Worm (Caenorhabditis elegans) whole organism, L1 larva: ENCODE results near the gene tebp-1.

Source experiments
- C04F5.9 ChIP-seq: sonication (generic microtip); optimal IDR thresholded peaks from 2 replicates; lab custom pipeline; 2016; ENCODE audit warnings: missing genetic modification characterization, missing compliant biosample characterization
- C34B4.2 ChIP-seq: sonication (generic microtip); optimal IDR thresholded peaks from 2 replicates; lab custom pipeline; 2017; ENCODE audit warnings: mild to moderate bottlenecking, missing genetic modification characterization, missing compliant biosample characterization
- F16B12.6 ChIP-seq: fragments of 150-350 bp; optimal IDR thresholded peaks from 2 replicates; lab custom pipeline; 2014; ENCODE audit warnings: missing biosample characterization, missing genetic modification characterization
- Y116A8C.19 ChIP-seq: sonication (generic microtip); optimal IDR thresholded peaks from 2 replicates; lab custom pipeline; 2016; ENCODE audit warnings: missing compliant biosample characterization, missing genetic modification characterization, borderline replicate concordance
- ama-1 ChIP-seq: fragments of 150-350 bp; optimal IDR thresholded peaks from 2 replicates; lab custom pipeline; 2014
- ceh-63 ChIP-seq: fragments of 200-800 bp; sonication (Bioruptor generic); optimal IDR thresholded peaks from 2 replicates; lab custom pipeline; 2018; ENCODE audit warnings: mild to moderate bottlenecking, missing genetic modification characterization, missing compliant biosample characterization
- ceh-8 ChIP-seq: fragments of 200-800 bp; sonication (Bioruptor generic); optimal IDR thresholded peaks from 2 replicates; lab custom pipeline; 2018; ENCODE audit warnings: mild to moderate bottlenecking, missing genetic modification characterization, moderate library complexity, missing compliant biosample characterization
- ceh-82 ChIP-seq, 3 experiments: fragments of 150-350 bp in 1 of 3; sonication (generic microtip) in 2 of 3; optimal IDR thresholded peaks; 2 replicates each; lab custom pipeline; 2014 to 2017; ENCODE audit warnings: missing biosample characterization in 3 of 3, missing genetic modification characterization in 3 of 3
- ceh-88 ChIP-seq: fragments of 200-800 bp; sonication (Bioruptor generic); IDR thresholded peaks from 2 replicates; pipeline ENCODE4 v1.3.6; 2022; ENCODE audit warnings: missing genetic modification characterization, missing compliant biosample characterization
- ceh-90 ChIP-seq: sonication (generic microtip); optimal IDR thresholded peaks from 2 replicates; lab custom pipeline; 2016; ENCODE audit warnings: missing genetic modification characterization, missing compliant biosample characterization
- dsc-1 ChIP-seq: sonication (generic microtip); optimal IDR thresholded peaks from 2 replicates; lab custom pipeline; 2016; ENCODE audit warnings: mild to moderate bottlenecking, missing genetic modification characterization, missing compliant biosample characterization
- efl-1 ChIP-seq, 4 experiments: fragments of 150-350 bp; optimal IDR thresholded peaks in 3 of 4; peaks in 1 of 4; 1 replicate in 1 of 4; 2 replicates in 3 of 4; lab custom pipeline; 2014; ENCODE audit warnings: missing biosample characterization in 2 of 4, missing genetic modification characterization in 2 of 4, missing genetic modification reagents in 2 of 4
- fkh-4 ChIP-seq: sonication (generic microtip); optimal IDR thresholded peaks from 2 replicates; lab custom pipeline; 2016; ENCODE audit warnings: missing compliant biosample characterization, missing genetic modification characterization, borderline replicate concordance
- fkh-8 ChIP-seq: sonication (generic microtip); optimal IDR thresholded peaks from 2 replicates; lab custom pipeline; 2016; ENCODE audit warnings: mild to moderate bottlenecking, missing genetic modification characterization, missing compliant biosample characterization
- fos-1 ChIP-seq: fragments of 150-350 bp; optimal IDR thresholded peaks from 2 replicates; lab custom pipeline; 2014; ENCODE audit warnings: missing biosample characterization, missing genetic modification characterization
- hlh-17 ChIP-seq: fragments of 200-800 bp; sonication (Bioruptor generic); optimal IDR thresholded peaks from 2 replicates; lab custom pipeline; 2018; ENCODE audit warnings: missing genetic modification characterization, mild to moderate bottlenecking, missing compliant biosample characterization, moderate library complexity, borderline replicate concordance
- hlh-4 ChIP-seq: sonication (generic microtip); optimal IDR thresholded peaks from 2 replicates; lab custom pipeline; 2016; ENCODE audit warnings: mild to moderate bottlenecking, missing genetic modification characterization, missing compliant biosample characterization
- hpl-2 ChIP-seq: fragments of 150-350 bp; optimal IDR thresholded peaks from 2 replicates; lab custom pipeline; 2014; ENCODE audit warnings: missing biosample characterization, missing genetic modification reagents, missing genetic modification characterization
- irx-1 ChIP-seq: sonication (generic microtip); optimal IDR thresholded peaks from 2 replicates; lab custom pipeline; 2016; ENCODE audit warnings: missing genetic modification characterization, missing compliant biosample characterization
- jun-1 ChIP-seq: fragments of 150-350 bp; optimal IDR thresholded peaks from 2 replicates; lab custom pipeline; 2014; ENCODE audit warnings: missing biosample characterization, missing genetic modification reagents, missing genetic modification characterization
- lin-13 ChIP-seq: fragments of 150-350 bp; optimal IDR thresholded peaks from 2 replicates; lab custom pipeline; 2014; ENCODE audit warnings: missing biosample characterization, missing genetic modification reagents, missing genetic modification characterization
- lin-15B ChIP-seq: fragments of 150-350 bp; sonication (generic microtip); optimal IDR thresholded peaks from 3 replicates; lab custom pipeline; 2014; ENCODE audit warnings: missing biosample characterization, missing genetic modification characterization
- lin-35 ChIP-seq, 2 experiments: fragments of 150-350 bp; optimal IDR thresholded peaks; 2 replicates each; lab custom pipeline; 2014; ENCODE audit warnings: missing biosample characterization in 2 of 2, missing genetic modification characterization in 2 of 2, missing genetic modification reagents in 2 of 2
- lin-39 ChIP-seq: fragments of 150-350 bp; optimal IDR thresholded peaks from 2 replicates; lab custom pipeline; 2014; ENCODE audit warnings: missing biosample characterization, missing genetic modification reagents, missing genetic modification characterization
- lir-3 ChIP-seq: sonication (generic microtip); optimal IDR thresholded peaks from 2 replicates; lab custom pipeline; 2016; ENCODE audit warnings: mild to moderate bottlenecking, missing genetic modification characterization, moderate library complexity, missing compliant biosample characterization; ENCODE audit not compliant: poor library complexity
- lsy-2 ChIP-seq, 2 experiments: fragments of 150-350 bp; optimal IDR thresholded peaks; 2 replicates each; lab custom pipeline; 2014; ENCODE audit warnings: missing biosample characterization in 2 of 2, missing genetic modification characterization in 2 of 2
- mab-9 ChIP-seq: fragments of 200-800 bp; sonication (Bioruptor generic); IDR thresholded peaks from 2 replicates; pipeline ENCODE4 v1.3.6; 2022; ENCODE audit warnings: missing genetic modification reagents, missing genetic modification characterization, missing compliant biosample characterization
- mdl-1 ChIP-seq, 2 experiments: fragments of 150-350 bp; optimal IDR thresholded peaks; 2 replicates each; lab custom pipeline; 2014 to 2017; ENCODE audit warnings: missing biosample characterization in 2 of 2, missing genetic modification characterization in 2 of 2, inconsistent platforms in 1 of 2
- mep-1 ChIP-seq: fragments of 150-350 bp; optimal IDR thresholded peaks from 2 replicates; lab custom pipeline; 2014; ENCODE audit warnings: missing biosample characterization, missing genetic modification characterization
- nhr-11 ChIP-seq: fragments of 150-350 bp; optimal IDR thresholded peaks from 2 replicates; lab custom pipeline; 2014; ENCODE audit warnings: missing biosample characterization, missing genetic modification characterization
- nhr-12 ChIP-seq: sonication (generic microtip); optimal IDR thresholded peaks from 2 replicates; lab custom pipeline; 2017; ENCODE audit warnings: missing biosample characterization, missing genetic modification characterization
- nhr-19 ChIP-seq: fragments of 200-800 bp; sonication (Bioruptor generic); conservative IDR thresholded peaks from 2 replicates; pipeline ENCODE4 v1.3.6; 2022; ENCODE audit warnings: missing genetic modification characterization, missing compliant biosample characterization
- nhr-20 ChIP-seq: sonication (generic microtip); optimal IDR thresholded peaks from 2 replicates; lab custom pipeline; 2016; ENCODE audit warnings: mild to moderate bottlenecking, missing genetic modification characterization, missing compliant biosample characterization
- nhr-237 ChIP-seq: fragments of 150-350 bp; optimal IDR thresholded peaks from 2 replicates; lab custom pipeline; 2014; ENCODE audit warnings: missing biosample characterization, missing genetic modification characterization
- nhr-47 ChIP-seq: sonication (generic microtip); optimal IDR thresholded peaks from 2 replicates; lab custom pipeline; 2016; ENCODE audit warnings: mild to moderate bottlenecking, missing genetic modification characterization, moderate library complexity, missing compliant biosample characterization
- nhr-77 ChIP-seq: fragments of 150-350 bp; optimal IDR thresholded peaks from 2 replicates; lab custom pipeline; 2014; ENCODE audit warnings: missing biosample characterization, missing genetic modification characterization
- nhr-85 ChIP-seq: sonication (generic microtip); peaks from one replicate; lab custom pipeline; 2016; ENCODE audit warnings: missing genetic modification characterization, inconsistent platforms, missing compliant biosample characterization
- pag-3 ChIP-seq: sonication (generic microtip); optimal IDR thresholded peaks from 2 replicates; lab custom pipeline; 2017; ENCODE audit warnings: missing genetic modification characterization, mild to moderate bottlenecking, missing compliant biosample characterization, antibody characterized with exemption, borderline replicate concordance; ENCODE audit not compliant: insufficient read depth
- pqm-1 ChIP-seq: sonication (generic microtip); optimal IDR thresholded peaks from 3 replicates; lab custom pipeline; 2017; ENCODE audit warnings: missing biosample characterization, missing genetic modification characterization
- rnt-1 ChIP-seq: sonication (generic microtip); optimal IDR thresholded peaks from 2 replicates; lab custom pipeline; 2016; ENCODE audit warnings: mild to moderate bottlenecking, missing genetic modification characterization, moderate library complexity, missing compliant biosample characterization
- snpc-4 ChIP-seq: fragments of 150-350 bp; optimal IDR thresholded peaks from 2 replicates; lab custom pipeline; 2014; ENCODE audit warnings: missing biosample characterization, missing genetic modification characterization
- snu-23 ChIP-seq: sonication (generic microtip); optimal IDR thresholded peaks from 2 replicates; lab custom pipeline; 2016; ENCODE audit warnings: missing genetic modification characterization, missing compliant biosample characterization
- sox-4 ChIP-seq: sonication (generic microtip); optimal IDR thresholded peaks from 2 replicates; lab custom pipeline; 2016; ENCODE audit warnings: missing genetic modification characterization, missing compliant biosample characterization
- sptf-1 ChIP-seq: fragments of 150-350 bp; optimal IDR thresholded peaks from 2 replicates; lab custom pipeline; 2014; ENCODE audit warnings: missing biosample characterization, missing genetic modification characterization
- swsn-7 ChIP-seq: sonication (generic microtip); optimal IDR thresholded peaks from 2 replicates; lab custom pipeline; 2016; ENCODE audit warnings: missing genetic modification characterization, missing compliant biosample characterization
- tbx-2 ChIP-seq: sonication (generic microtip); optimal IDR thresholded peaks from 2 replicates; lab custom pipeline; 2016; ENCODE audit warnings: missing genetic modification characterization, missing compliant biosample characterization
- tlp-1 ChIP-seq: fragments of 150-350 bp; optimal IDR thresholded peaks from 2 replicates; lab custom pipeline; 2014; ENCODE audit warnings: missing biosample characterization, missing genetic modification characterization
- unc-30 ChIP-seq: sonication (generic microtip); optimal IDR thresholded peaks from 2 replicates; lab custom pipeline; 2017; ENCODE audit warnings: missing biosample characterization, missing genetic modification characterization
- unc-62 ChIP-seq: fragments of 150-350 bp; optimal IDR thresholded peaks from 2 replicates; lab custom pipeline; 2014; ENCODE audit warnings: missing biosample characterization, missing genetic modification reagents, missing genetic modification characterization
- unc-86 ChIP-seq: sonication (generic microtip); optimal IDR thresholded peaks from 2 replicates; lab custom pipeline; 2016; ENCODE audit warnings: missing genetic modification characterization, missing compliant biosample characterization
- vab-15 ChIP-seq: sonication (generic microtip); optimal IDR thresholded peaks from 2 replicates; lab custom pipeline; 2017; ENCODE audit warnings: missing genotype, mild to moderate bottlenecking, missing genetic modification characterization, missing compliant biosample characterization
- ztf-11 ChIP-seq, 2 experiments: sonication (generic microtip); optimal IDR thresholded peaks; 2 replicates each; lab custom pipeline; 2016 to 2017; ENCODE audit warnings: missing genetic modification characterization in 2 of 2, missing biosample characterization in 1 of 2, missing compliant biosample characterization in 1 of 2
- ztf-4 ChIP-seq: fragments of 150-350 bp; optimal IDR thresholded peaks from 2 replicates; lab custom pipeline; 2014; ENCODE audit warnings: missing biosample characterization, missing genetic modification characterization

Gene tebp-1

ce11 chrII:14383644-14384043 lies 21.8 kb downstream of the tebp-1 start, which contains the start of gene mes-2 (continued):
- peak; percentile 90 for TF ChIP-seq snu-23 (GFP tag; lab: Kevin White, UChicago)
- TF ChIP-seq ceh-63 (GFP tag; lab: Kevin White, UChicago) = no peak
- TF ChIP-seq lin-35 (GFP tag; optimal IDR thresholded peaks at IDR 0.05; lab: Kevin White, UChicago) = peak; percentile 98 to 99
- TF ChIP-seq swsn-7 (tag; lab: Kevin White, UChicago) = peak; percentile 80
- no peak for TF ChIP-seq pag-3
- no peak for TF ChIP-seq sptf-1 (tag; lab: Kevin White, UChicago)
- no peak for TF ChIP-seq tlp-1 (tag; lab: Kevin White, UChicago)
- TF ChIP-seq snpc-4 = peak; percentile 77
- peak; percentile 6 for TF ChIP-seq vab-15 (tag; lab: Kevin White, UChicago)
- peak; percentile 99 to 100 for TF ChIP-seq efl-1 (optimal IDR thresholded peaks at IDR 0.05; lab: Kevin White, UChicago)
- TF ChIP-seq efl-1 (GFP tag; optimal IDR thresholded peaks at IDR 0.05 in 1 of 2; lab: Kevin White, UChicago) = peak; percentile 99 to 100
- peak; percentile 76 for TF ChIP-seq unc-86 (tag; lab: Kevin White, UChicago)
- TF ChIP-seq hpl-2 (GFP tag; lab: Kevin White, UChicago) = peak; percentile 40
- TF ChIP-seq C04F5.9 (tag; lab: Kevin White, UChicago) = peak; percentile 26
- peak; percentile 6 for TF ChIP-seq lir-3 (tag; lab: Kevin White, UChicago)
- TF ChIP-seq nhr-19 = peak; percentile 84
- peak; percentile 70 for TF ChIP-seq F16B12.6 (tag; lab: Kevin White, UChicago)
- peak; percentile 73 for TF ChIP-seq ztf-4
- TF ChIP-seq ama-1 (lab: Kevin White, UChicago) = no peak
- TF ChIP-seq jun-1 (tag; lab: Kevin White, UChicago) = peak; percentile 66
- peak; percentile 88 for TF ChIP-seq nhr-77
- peak; percentile 86 for TF ChIP-seq mep-1 (tag; lab: Kevin White, UChicago)
- peak; percentile 72 for TF ChIP-seq irx-1 (tag; lab: Kevin White, UChicago)
- peak; percentile 24 for TF ChIP-seq ceh-90 (tag; lab: Kevin White, UChicago)
- peak; percentile 67 for TF ChIP-seq lin-13
- peak; percentile 88 for TF ChIP-seq rnt-1 (tag; lab: Kevin White, UChicago)
- TF ChIP-seq lin-39 (tag; lab: Kevin White, UChicago) = peak; percentile 49
- no peak for TF ChIP-seq hlh-17
- TF ChIP-seq fkh-4 (tag; lab: Kevin White, UChicago) = no peak
- peak; percentile 80 to 92 (median 89) for TF ChIP-seq ceh-82 (tag; optimal IDR thresholded peaks at IDR 0.05; lab: Kevin White, UChicago)
- no peak for TF ChIP-seq nhr-12 (tag; lab: Kevin White, UChicago)
- TF ChIP-seq C34B4.2 (tag; lab: Kevin White, UChicago) = no peak
- no peak for TF ChIP-seq sox-4 (tag; lab: Kevin White, UChicago)
- TF ChIP-seq fkh-8 (tag; lab: Kevin White, UChicago) = peak; percentile 73
- TF ChIP-seq nhr-47 (tag; lab: Kevin White, UChicago) = peak; percentile 92
- no peak for TF ChIP-seq Y116A8C.19 (tag; lab: Kevin White, UChicago)
- peak; percentile 77 for TF ChIP-seq lin-15B (tag; lab: Kevin White, UChicago)
- TF ChIP-seq tbx-2 (tag; lab: Kevin White, UChicago) = peak; percentile 83
- peak; percentile 83 for TF ChIP-seq nhr-85 (tag; lab: Kevin White, UChicago)
- no peak for TF ChIP-seq pqm-1
- TF ChIP-seq ceh-8 (GFP tag; lab: Kevin White, UChicago) = peak; percentile 38
- TF ChIP-seq ceh-88 = peak; percentile 46; the same call in 1 of the 2 replicates
- no peak for TF ChIP-seq ztf-11 (tag; optimal IDR thresholded peaks at IDR 0.05; lab: Kevin White, UChicago)
- TF ChIP-seq fos-1 (tag; lab: Kevin White, UChicago) = peak; percentile 79
- peak; percentile 21 for TF ChIP-seq nhr-237 (tag; lab: Kevin White, UChicago)
- TF ChIP-seq nhr-20 (tag; lab: Kevin White, UChicago) = peak; percentile 80
- TF ChIP-seq unc-30 (tag; lab: Kevin White, UChicago) = no peak
- peak; percentile 65 for TF ChIP-seq nhr-11 (tag; lab: Kevin White, UChicago)
- peak; percentile 88 for TF ChIP-seq dsc-1
- peak; percentile 90 to 93 for TF ChIP-seq lsy-2 (tag; optimal IDR thresholded peaks at IDR 0.05; lab: Kevin White, UChicago)
- peak in 1 of 2 experiments; percentile 78 for TF ChIP-seq mdl-1 (tag; optimal IDR thresholded peaks at IDR 0.05; lab: Kevin White, UChicago)
- TF ChIP-seq mab-9 (GFP tag; lab: Robert Waterston, UW) = 0 out of 2 replicates have a peak, but pooled peaks have one; percentile 31
- TF ChIP-seq hlh-4 = no peak
- no peak for TF ChIP-seq unc-62 (GFP tag; lab: Kevin White, UChicago)
